In the genomic region with DNA sequence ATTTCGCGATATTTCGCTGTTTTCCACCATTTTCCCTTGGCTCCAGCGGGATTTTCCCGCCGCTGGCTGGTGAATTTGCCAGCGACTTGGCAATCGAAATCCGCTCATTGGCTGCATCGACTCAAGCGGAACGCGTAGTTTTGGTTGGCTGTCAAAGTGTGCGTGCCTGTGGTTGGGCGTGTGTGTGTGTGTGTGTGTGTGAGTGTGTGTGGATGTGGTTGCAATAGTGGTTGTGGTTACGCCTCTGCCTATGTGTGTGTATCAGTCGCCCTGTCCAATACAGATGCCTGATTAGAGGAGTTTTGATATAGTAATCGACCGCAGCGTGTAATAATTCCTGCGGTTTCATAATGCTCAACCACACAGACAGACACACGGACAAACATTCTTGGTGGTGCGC, we compare ENCODE assay signal across 2 fruit fly cellular contexts.
TF ChIP-seq lines count a peak whose summit lies in the region.

No protein-coding gene starts in this region.

- no peak for TF ChIP-seq CTCF in whole organism, embryonic (GFP tag; optimal IDR thresholded peaks at IDR 0.05; lab: Kevin White, UChicago)

TF ChIP-seq in whole organism, embryonic, 481 proteins besides CTCF, POLR2A, EP300 and RAD21:
- TF ChIP-seq Dfd (GFP tag; optimal IDR thresholded peaks at IDR 0.05; lab: Kevin White, UChicago): no peak
- TF ChIP-seq CG9609 (GFP tag; optimal IDR thresholded peaks at IDR 0.05; lab: Kevin White, UChicago): no peak
- no peak for TF ChIP-seq chinmo (GFP tag; IDR thresholded peaks at IDR 0.05; lab: Robert Waterston, UW; ENCODE audit: partially characterized antibody)
- no peak for TF ChIP-seq row (GFP tag; IDR thresholded peaks at IDR 0.05; lab: Robert Waterston, UW)
- TF ChIP-seq nerfin-1 (tag; optimal IDR thresholded peaks at IDR 0.05; lab: Kevin White, UChicago): peak; percentile 9
- no peak for TF ChIP-seq ab (GFP tag; optimal IDR thresholded peaks at IDR 0.05; lab: Kevin White, UChicago)
- peak; percentile 67 for TF ChIP-seq cg (GFP tag; optimal IDR thresholded peaks at IDR 0.05; lab: Kevin White, UChicago)
- no peak for TF ChIP-seq ranshi (GFP tag; IDR thresholded peaks at IDR 0.05; lab: Robert Waterston, UW)
- no peak for TF ChIP-seq gt (GFP tag; IDR thresholded peaks at IDR 0.05; lab: Robert Waterston, UW)
- no peak for TF ChIP-seq Chrac-16 (GFP tag; optimal IDR thresholded peaks at IDR 0.05; lab: Kevin White, UChicago)
- no peak for TF ChIP-seq Bgb (GFP tag; IDR thresholded peaks at IDR 0.05; lab: Robert Waterston, UW; ENCODE audit: partially characterized antibody)
- TF ChIP-seq Hr39 (optimal IDR thresholded peaks at IDR 0.05; lab: Kevin White, UChicago): no peak
- TF ChIP-seq CG15479 (GFP tag; optimal IDR thresholded peaks at IDR 0.05; lab: Kevin White, UChicago): no peak
- TF ChIP-seq Hsf (GFP tag; optimal IDR thresholded peaks at IDR 0.05; lab: Kevin White, UChicago): no peak
- TF ChIP-seq CG18599 (GFP tag; optimal IDR thresholded peaks at IDR 0.05; lab: Kevin White, UChicago): no peak
- no peak for TF ChIP-seq CG6272 (GFP tag; IDR thresholded peaks at IDR 0.05; lab: Robert Waterston, UW)
- no peak for TF ChIP-seq inv (GFP tag; IDR thresholded peaks at IDR 0.05; lab: Robert Waterston, UW; ENCODE audit: partially characterized antibody)
- peak; percentile 11 for TF ChIP-seq ewg (GFP tag; optimal IDR thresholded peaks at IDR 0.05; lab: Kevin White, UChicago)
- peak; percentile 94 for TF ChIP-seq Nf-YC (tag; optimal IDR thresholded peaks at IDR 0.05; lab: Kevin White, UChicago)
- peak; percentile 92 for TF ChIP-seq Nf-YB (GFP tag; optimal IDR thresholded peaks at IDR 0.05; lab: Kevin White, UChicago)
- TF ChIP-seq Ets97D (GFP tag; optimal IDR thresholded peaks at IDR 0.05; lab: Kevin White, UChicago): no peak
- TF ChIP-seq CG8359 (GFP tag; optimal IDR thresholded peaks at IDR 0.05; lab: Kevin White, UChicago; ENCODE audit: borderline replicate concordance): no peak
- no peak for TF ChIP-seq CG4282 (GFP tag; optimal IDR thresholded peaks at IDR 0.05; lab: Kevin White, UChicago)

TF ChIP-seq in whole organism, wandering third instar larva, 38 proteins besides CTCF, POLR2A, EP300 and RAD21:
- TF ChIP-seq usp (GFP tag; optimal IDR thresholded peaks at IDR 0.05; lab: Kevin White, UChicago) (no peak), Dfd (GFP tag; optimal IDR thresholded peaks at IDR 0.05; lab: Kevin White, UChicago) (peak; percentile 77)
TF ChIP-seq in whole organism, wandering third instar larva: peak in this region for 1.

Comparison
In these comparisons a context has a peak if more than half of its experiments do, and no peak if none do; other contexts are left out.
1. Of the 10 proteins assayed by ChIP-seq in both whole organism, embryonic and whole organism, wandering third instar larva: peak only in whole organism, embryonic: none; only in whole organism, wandering third instar larva: Dfd; in both: none; in neither: 9.